Worm (Caenorhabditis elegans): Measurements from ENCODE around the gene C30G7.2.

Gene C30G7.2

DNA sequence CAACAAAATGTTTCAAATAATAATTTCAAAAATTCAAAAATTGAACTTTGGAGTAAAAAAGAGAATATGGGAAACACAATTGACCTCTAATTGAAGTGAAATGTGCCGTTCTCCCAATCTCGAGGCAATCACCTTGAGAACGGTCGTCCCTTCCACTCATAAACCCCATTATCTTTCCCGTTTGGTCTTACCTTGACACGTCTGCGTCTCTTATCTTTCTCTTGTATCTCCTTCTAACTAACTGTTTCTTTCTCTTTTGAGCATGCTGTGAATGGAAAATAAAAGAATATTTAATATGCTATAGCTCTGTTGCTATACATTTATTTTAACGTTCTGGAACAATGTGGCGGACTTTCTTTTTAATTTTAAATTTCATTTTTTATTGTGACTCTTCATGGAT, 37.1 kb upstream of the C30G7.2 start, which contains the start of gene H12D21.10:
Gene H12D21.10, plus strand, starts transcription at position 260 of the 400 bp plus-strand sequence.
- TF ChIP-seq mbf-1 (tag; optimal IDR thresholded peaks at IDR 0.05) (no peak), unc-62 (GFP tag; optimal IDR thresholded peaks at IDR 0.05) (no peak), ama-1 (optimal IDR thresholded peaks at IDR 0.05) (no peak), lin-11 (tag; optimal IDR thresholded peaks at IDR 0.05) (no peak), nhr-23 (tag; optimal IDR thresholded peaks at IDR 0.05) (no peak), sma-9 (GFP tag; optimal IDR thresholded peaks at IDR 0.05) (no peak), sma-9 (tag; optimal IDR thresholded peaks at IDR 0.05) (no peak), blmp-1 (tag; optimal IDR thresholded peaks at IDR 0.05; ENCODE audit: insufficient read depth) (no peak), sem-4 (tag; optimal IDR thresholded peaks at IDR 0.05) (no peak), elt-3 (tag; optimal IDR thresholded peaks at IDR 0.05) (no peak), alr-1 (tag; optimal IDR thresholded peaks at IDR 0.05) (no peak), ztf-1 (GFP tag; conservative IDR thresholded peaks at IDR 0.05) (no peak), nhr-21 (tag; optimal IDR thresholded peaks at IDR 0.05) (no peak), ztf-11 (tag; optimal IDR thresholded peaks at IDR 0.05) (no peak), nhr-12 (tag; optimal IDR thresholded peaks at IDR 0.05) (no peak), nhr-129 (tag; optimal IDR thresholded peaks at IDR 0.05) (no peak)

ce11 chrV:14900905-14901304, 35.8 kb upstream of the C30G7.2 start:
- TF ChIP-seq F13H6.1 (tag; optimal IDR thresholded peaks at IDR 0.05) (no peak), nhr-21 (tag; optimal IDR thresholded peaks at IDR 0.05) (no peak), lin-13 (GFP tag; optimal IDR thresholded peaks at IDR 0.05) (no peak), Y55F3AM.14 (GFP tag; optimal IDR thresholded peaks at IDR 0.05) (no peak), ztf-1 (GFP tag; conservative IDR thresholded peaks at IDR 0.05) (no peak), nhr-23 (tag; optimal IDR thresholded peaks at IDR 0.05) (no peak), sma-9 (GFP tag; optimal IDR thresholded peaks at IDR 0.05) (no peak), sma-9 (tag; optimal IDR thresholded peaks at IDR 0.05) (no peak), elt-1 (tag; optimal IDR thresholded peaks at IDR 0.05) (no peak), lin-39 (tag; optimal IDR thresholded peaks at IDR 0.05) (no peak), alr-1 (tag; optimal IDR thresholded peaks at IDR 0.05) (no peak), skn-1 (tag; optimal IDR thresholded peaks at IDR 0.05) (no peak), mbf-1 (tag; optimal IDR thresholded peaks at IDR 0.05) (no peak), crh-2 (tag; optimal IDR thresholded peaks at IDR 0.05) (no peak), nhr-25 (tag; optimal IDR thresholded peaks at IDR 0.05) (no peak), nhr-129 (tag; optimal IDR thresholded peaks at IDR 0.05) (no peak)

DNA sequence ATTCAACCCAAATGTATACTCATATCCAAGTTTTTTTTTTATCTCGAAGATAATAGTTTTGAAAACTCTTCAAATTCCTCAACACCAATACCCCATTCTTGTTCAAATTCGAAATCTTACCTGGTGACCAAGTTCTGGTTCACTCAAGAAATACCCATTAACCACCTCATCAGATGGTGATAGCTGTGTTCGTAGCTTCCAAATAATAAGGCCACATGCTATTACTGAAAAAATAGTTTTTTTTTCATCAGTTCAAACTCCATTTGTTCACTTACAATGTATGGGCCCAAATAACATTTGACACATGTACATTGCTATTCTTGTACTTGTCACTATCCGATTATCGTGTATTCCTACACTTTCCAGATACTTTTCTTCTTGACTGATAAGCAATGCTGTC, 29.2 kb upstream of the C30G7.2 start:
- TF ChIP-seq Y55F3AM.14 (GFP tag; optimal IDR thresholded peaks at IDR 0.05) (no peak), zag-1 (tag; optimal IDR thresholded peaks at IDR 0.05) (no peak), mdl-1 (tag; optimal IDR thresholded peaks at IDR 0.05) (no peak), nhr-25 (tag; optimal IDR thresholded peaks at IDR 0.05) (no peak), aly-2 (tag; optimal IDR thresholded peaks at IDR 0.05) (no peak), lin-11 (tag; optimal IDR thresholded peaks at IDR 0.05) (no peak), snpc-4 (tag; optimal IDR thresholded peaks at IDR 0.05) (no peak), nhr-129 (tag; optimal IDR thresholded peaks at IDR 0.05) (no peak), egl-27 (tag; optimal IDR thresholded peaks at IDR 0.05) (no peak), lsy-2 (tag; optimal IDR thresholded peaks at IDR 0.05) (no peak), nhr-6 (tag; optimal IDR thresholded peaks at IDR 0.05) (no peak), ztf-4 (tag; optimal IDR thresholded peaks at IDR 0.05) (no peak), ceh-16 (tag; optimal IDR thresholded peaks at IDR 0.05) (no peak)

- TF ChIP-seq C34F6.9 (tag; optimal IDR thresholded peaks at IDR 0.05), result peak; percentile 2
- no peak for TF ChIP-seq sma-3 (GFP tag; optimal IDR thresholded peaks at IDR 0.05)
Measured at ce11 chrV:14909331-14909835, 27.3 kb upstream of the C30G7.2 start, which contains the start of gene H12D21.9. H12D21.9 (minus strand) TSS chrV:14909478.

DNA sequence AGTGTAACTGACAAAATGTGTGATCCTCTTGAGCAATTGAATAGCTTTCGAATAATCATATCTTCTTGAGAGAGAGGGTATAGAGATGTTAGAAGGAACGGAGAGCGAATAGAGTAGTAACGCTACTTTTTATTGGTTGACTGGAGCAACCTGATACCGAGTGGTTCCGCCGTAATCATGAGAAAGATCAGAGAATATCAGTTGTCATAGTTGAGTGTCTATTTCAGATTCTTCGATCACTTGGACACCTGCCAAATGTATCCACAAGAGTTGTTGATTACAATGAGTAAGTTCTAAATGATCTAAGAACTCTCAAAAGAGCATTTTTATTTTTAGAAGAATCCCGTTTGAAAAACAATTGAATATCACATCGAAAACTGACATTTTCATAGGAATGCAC, 25.9 kb upstream of the C30G7.2 start:
- no peak for TF ChIP-seq ama-1 (optimal IDR thresholded peaks at IDR 0.05)
- TF ChIP-seq nhr-6 (tag; optimal IDR thresholded peaks at IDR 0.05), result no peak
- no peak for TF ChIP-seq zag-1 (tag; optimal IDR thresholded peaks at IDR 0.05)
- TF ChIP-seq skn-1 (tag; optimal IDR thresholded peaks at IDR 0.05), result no peak
- no peak for TF ChIP-seq lsy-2 (tag; optimal IDR thresholded peaks at IDR 0.05)
- TF ChIP-seq nhr-237 (tag; optimal IDR thresholded peaks at IDR 0.05), result no peak
- TF ChIP-seq nhr-129 (tag; optimal IDR thresholded peaks at IDR 0.05), result no peak
- no peak for TF ChIP-seq unc-39 (tag; optimal IDR thresholded peaks at IDR 0.05)
- no peak for TF ChIP-seq nhr-23 (tag; optimal IDR thresholded peaks at IDR 0.05)
- TF ChIP-seq nhr-12 (tag; optimal IDR thresholded peaks at IDR 0.05), result no peak
- TF ChIP-seq nhr-11 (tag; optimal IDR thresholded peaks at IDR 0.05), result no peak
